Fruit fly (Drosophila melanogaster) whole organism, adult: ENCODE data around the gene CG1529.

Experiments used
- CG11617 ChIP-seq: fragments of 200-800 bp; sonication (Bioruptor generic); optimal IDR thresholded peaks from 2 replicates; lab custom pipeline; 2017; ENCODE audit warnings: mild to moderate bottlenecking, missing biosample characterization, missing genetic modification reagents, missing genetic modification characterization
- CG12768 ChIP-seq: fragments of 200-800 bp; sonication (Bioruptor generic); optimal IDR thresholded peaks from 2 replicates; lab custom pipeline; 2017; ENCODE audit warnings: missing biosample characterization, missing genetic modification characterization, mild to moderate bottlenecking, moderate library complexity, missing genetic modification reagents
- CG14711 ChIP-seq: fragments of 200-800 bp; sonication (Bioruptor generic); optimal IDR thresholded peaks from 2 replicates; lab custom pipeline; 2018; ENCODE audit warnings: missing biosample characterization, mild to moderate bottlenecking, missing genetic modification characterization, moderate library complexity
- CG1620 ChIP-seq: fragments of 200-800 bp; sonication (Bioruptor generic); optimal IDR thresholded peaks from 2 replicates; lab custom pipeline; 2016; ENCODE audit warnings: missing biosample characterization, missing genetic modification characterization
- CG33017 ChIP-seq: fragments of 200-800 bp; sonication (Bioruptor generic); optimal IDR thresholded peaks from 2 replicates; lab custom pipeline; 2018; ENCODE audit warnings: missing biosample characterization, mild to moderate bottlenecking, missing genetic modification characterization, moderate library complexity
- CG5204 ChIP-seq: fragments of 200-800 bp; sonication (Bioruptor generic); optimal IDR thresholded peaks from 2 replicates; lab custom pipeline; 2016; ENCODE audit warnings: missing biosample characterization, missing genetic modification characterization
- CG7045 ChIP-seq: fragments of 200-800 bp; sonication (Bioruptor generic); optimal IDR thresholded peaks from 2 replicates; lab custom pipeline; 2017; ENCODE audit warnings: missing biosample characterization, mild to moderate bottlenecking, missing genetic modification characterization
- CG7101 ChIP-seq: fragments of 200-800 bp; sonication (Bioruptor generic); optimal IDR thresholded peaks from 2 replicates; lab custom pipeline; 2018; ENCODE audit warnings: missing biosample characterization, mild to moderate bottlenecking, missing genetic modification characterization, moderate library complexity
- Clk ChIP-seq: fragments of 200-800 bp; sonication (Bioruptor generic); optimal IDR thresholded peaks from 2 replicates; lab custom pipeline; 2017; ENCODE audit warnings: missing biosample characterization, missing genetic modification characterization
- Crg-1 ChIP-seq: fragments of 200-800 bp; sonication (Bioruptor generic); optimal IDR thresholded peaks from 2 replicates; lab custom pipeline; 2016; ENCODE audit warnings: missing biosample characterization, missing genetic modification characterization
- Hr96 ChIP-seq: fragments of 200-800 bp; sonication (Bioruptor generic); optimal IDR thresholded peaks from 2 replicates; lab custom pipeline; 2016; ENCODE audit warnings: missing biosample characterization, missing genetic modification characterization
- Mnt ChIP-seq: fragments of 200-800 bp; sonication (Bioruptor generic); optimal IDR thresholded peaks from 2 replicates; lab custom pipeline; 2016; ENCODE audit warnings: missing biosample characterization, mild to moderate bottlenecking, missing genetic modification characterization
- bab1 ChIP-seq: fragments of 200-800 bp; sonication (Bioruptor generic); optimal IDR thresholded peaks from 3 replicates; lab custom pipeline; 2019; ENCODE audit warnings: missing biosample characterization, mild to moderate bottlenecking, missing genetic modification characterization, moderate library complexity
- cic ChIP-seq: fragments of 200-800 bp; sonication (Bioruptor generic); optimal IDR thresholded peaks from 2 replicates; lab custom pipeline; 2017; ENCODE audit warnings: missing biosample characterization, mild to moderate bottlenecking, missing genetic modification characterization, moderate library complexity
- cnc ChIP-seq, 2 experiments: fragments of >200 bp; optimal IDR thresholded peaks; 2 replicates each; lab custom pipeline; 2017
- kay ChIP-seq: fragments of 200-800 bp; sonication (Bioruptor generic); peaks from one replicate; lab custom pipeline; 2016; ENCODE audit warnings: missing biosample characterization, missing genetic modification characterization, borderline replicate concordance
- ovo ChIP-seq: fragments of 200-800 bp; sonication (Bioruptor generic); optimal IDR thresholded peaks from 2 replicates; lab custom pipeline; 2016; ENCODE audit warnings: missing biosample characterization, missing genetic modification characterization
- pad ChIP-seq: fragments of 200-800 bp; sonication (Bioruptor generic); optimal IDR thresholded peaks from 3 replicates; lab custom pipeline; 2017; ENCODE audit warnings: missing biosample characterization, missing genetic modification characterization, mild to moderate bottlenecking, moderate library complexity, missing genetic modification reagents
- tj ChIP-seq: fragments of 200-800 bp; sonication (Bioruptor generic); optimal IDR thresholded peaks from 3 replicates; lab custom pipeline; 2017; ENCODE audit warnings: missing biosample characterization, mild to moderate bottlenecking, missing genetic modification characterization, moderate library complexity
- toe ChIP-seq: fragments of 200-800 bp; sonication (Bioruptor generic); optimal IDR thresholded peaks from 2 replicates; lab custom pipeline; 2016; ENCODE audit warnings: missing biosample characterization, missing genetic modification characterization

Gene CG1529

DNA sequence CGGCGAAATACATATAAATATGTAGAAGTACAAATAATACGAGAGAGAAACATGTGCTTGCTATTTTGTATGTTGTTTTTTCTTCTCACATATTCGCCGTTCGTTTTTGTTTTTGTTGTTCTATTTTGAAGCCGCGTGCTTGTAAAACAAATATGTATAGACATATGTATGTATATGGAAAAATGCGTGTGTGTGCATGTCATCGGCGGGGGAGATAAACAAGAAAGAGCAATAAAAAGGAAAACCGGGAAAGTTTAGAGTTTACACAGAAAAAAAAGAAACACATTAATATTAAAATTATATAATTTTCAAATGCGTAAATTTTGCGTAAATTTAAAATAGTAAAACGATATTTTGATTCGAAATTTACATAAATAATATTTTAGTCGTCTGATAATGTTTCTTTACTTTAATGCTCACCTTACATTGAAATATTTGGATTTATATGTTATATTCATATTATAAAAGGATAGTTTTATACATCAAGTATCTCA lies 13.7 kb upstream of the CG1529 start:
- TF ChIP-seq bab1 (GFP tag; lab: Kevin White, UChicago) (no peak), CG33017 (tag; lab: Kevin White, UChicago) (no peak), Clk (no peak), pad (GFP tag; lab: Kevin White, UChicago) (no peak), CG14711 (tag; lab: Kevin White, UChicago) (peak; percentile 26), kay (GFP tag; lab: Kevin White, UChicago) (no peak), cnc (optimal IDR thresholded peaks at IDR 0.05; lab: Kevin White, UChicago) (no peak), ovo (GFP tag; lab: Kevin White, UChicago) (no peak)

DNA sequence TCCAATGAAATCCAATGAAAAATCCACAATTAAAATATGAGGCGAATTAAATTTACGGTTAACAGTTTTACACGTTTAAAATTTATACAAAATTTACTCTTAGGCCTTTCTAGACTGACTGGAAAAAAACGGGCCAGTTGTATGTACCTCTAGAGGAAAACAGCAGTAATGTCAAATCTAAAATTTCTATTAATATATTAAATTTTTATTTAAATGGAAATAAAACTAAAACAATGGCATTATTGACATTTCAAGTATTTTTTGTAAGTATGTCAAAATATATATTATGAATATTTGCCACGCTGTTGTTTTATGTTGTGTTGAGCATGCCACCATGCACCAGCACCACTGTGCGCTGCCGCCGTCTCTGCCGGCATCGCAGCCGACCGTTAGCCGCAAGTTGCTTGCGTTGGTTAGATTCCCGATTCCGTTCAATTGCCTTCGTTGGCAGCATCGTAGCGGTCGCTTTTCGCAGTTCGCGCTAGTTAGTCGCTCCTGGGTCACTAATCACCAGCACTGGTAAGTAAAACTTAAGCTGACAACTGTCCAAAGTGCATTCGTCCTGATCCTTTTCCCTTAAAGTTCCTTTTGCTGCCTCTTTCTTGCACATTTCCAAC lies 13.2 kb upstream of the CG1529 start, which contains the start of gene Cbs:
Gene Cbs, plus strand, starts transcription at position 308 of the 617 bp plus-strand sequence.
- peak; percentile 94 for TF ChIP-seq ovo (GFP tag; lab: Kevin White, UChicago)
- peak; percentile 65 for TF ChIP-seq Mnt
- TF ChIP-seq Crg-1 (GFP tag; lab: Kevin White, UChicago): peak; percentile 25
- peak; percentile 35 for TF ChIP-seq pad (GFP tag; lab: Kevin White, UChicago)
- TF ChIP-seq bab1 (GFP tag; lab: Kevin White, UChicago): peak; percentile 33
- no peak for TF ChIP-seq Clk
- peak; percentile 73 for TF ChIP-seq CG11617 (GFP tag; lab: Kevin White, UChicago)
- no peak for TF ChIP-seq Hr96 (GFP tag; lab: Kevin White, UChicago)
- TF ChIP-seq cic: peak; percentile 36
- TF ChIP-seq cnc (optimal IDR thresholded peaks at IDR 0.05; lab: Kevin White, UChicago): no peak
- TF ChIP-seq toe (GFP tag; lab: Kevin White, UChicago): peak; percentile 34
- no peak for TF ChIP-seq CG5204 (GFP tag; lab: Kevin White, UChicago)
- no peak for TF ChIP-seq CG12768 (GFP tag; lab: Kevin White, UChicago)
- TF ChIP-seq kay (GFP tag; lab: Kevin White, UChicago): peak; percentile 58
- TF ChIP-seq CG1620 (GFP tag; lab: Kevin White, UChicago): peak; percentile 17
- TF ChIP-seq CG33017 (tag; lab: Kevin White, UChicago): peak; percentile 51
- TF ChIP-seq CG14711 (tag; lab: Kevin White, UChicago): peak; percentile 25
- peak; percentile 61 for TF ChIP-seq CG7045 (GFP tag; lab: Kevin White, UChicago)
- peak; percentile 17 for TF ChIP-seq CG7101 (tag; lab: Kevin White, UChicago)
- TF ChIP-seq tj (GFP tag; lab: Kevin White, UChicago): peak; percentile 36

DNA sequence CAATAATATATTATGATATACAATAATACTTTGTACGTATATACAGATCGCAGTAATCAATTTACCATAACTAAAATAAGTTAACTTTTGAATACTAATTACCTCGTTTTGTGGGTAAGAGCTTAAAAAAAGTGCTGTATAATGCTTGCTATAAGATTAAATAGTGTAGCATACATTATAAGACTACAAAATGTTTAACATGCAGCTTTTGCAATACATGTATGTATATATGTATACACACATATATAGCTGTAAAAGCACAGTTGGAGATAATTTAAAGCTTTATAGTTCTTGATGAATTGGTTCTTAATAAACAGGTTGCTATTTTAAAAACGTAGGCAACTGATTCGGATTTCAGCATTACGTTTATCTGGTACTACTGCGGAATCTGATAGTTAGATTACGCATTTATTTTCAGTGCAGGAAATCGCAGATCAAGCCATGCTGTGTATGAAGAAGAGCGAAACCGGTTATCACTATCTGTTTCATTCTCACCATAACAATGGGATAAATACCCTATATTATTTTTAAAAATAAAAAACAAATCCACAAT lies 12.6 kb upstream of the CG1529 start:
- TF ChIP-seq pad (GFP tag; lab: Kevin White, UChicago) (no peak), cnc (optimal IDR thresholded peaks at IDR 0.05; lab: Kevin White, UChicago) (peak in 1 of 2 experiments; percentile 76)

DNA sequence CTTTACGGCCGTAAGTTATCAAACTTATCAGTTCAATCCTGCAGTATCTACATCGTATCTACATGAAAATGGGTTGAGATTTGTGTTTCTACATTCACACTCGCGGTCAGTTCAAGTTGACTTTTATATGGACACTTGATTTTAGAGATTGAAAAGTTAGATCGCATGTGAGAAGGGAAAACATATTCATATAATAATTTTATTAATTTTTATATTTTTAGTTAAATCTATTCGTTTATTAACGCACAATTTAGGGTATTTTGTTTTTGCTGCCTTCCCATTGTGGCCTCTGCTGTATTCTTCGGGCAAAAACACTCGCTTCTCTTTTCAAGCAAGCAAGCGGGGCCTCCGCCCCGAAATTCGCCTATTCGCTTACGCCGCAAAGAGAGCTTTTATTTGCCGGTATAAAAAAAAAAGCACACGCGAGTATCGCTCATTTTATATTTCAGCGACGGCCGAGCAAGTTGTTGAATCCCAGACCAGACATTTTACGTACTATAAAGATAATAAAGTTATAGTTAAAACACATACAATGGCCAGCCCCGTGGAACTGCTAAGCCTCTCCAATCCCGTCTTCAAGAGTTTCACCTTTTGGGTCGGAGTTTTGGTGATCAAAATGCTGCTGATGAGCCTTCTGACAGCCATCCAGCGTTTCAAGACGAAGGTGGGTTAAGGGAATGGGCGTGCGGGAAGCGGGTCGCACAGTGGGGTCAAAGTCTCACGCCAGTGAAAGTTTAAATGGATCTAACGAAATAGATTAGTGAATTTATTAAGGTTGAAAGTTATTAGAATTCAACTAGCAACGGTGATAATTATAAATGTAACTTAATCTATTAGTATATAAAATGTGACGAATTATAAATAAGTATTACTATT lies 11.1 kb upstream of the CG1529 start:
- TF ChIP-seq CG7045 (GFP tag; lab: Kevin White, UChicago) (peak; percentile 79), CG12768 (GFP tag; lab: Kevin White, UChicago) (peak; percentile 66), cic (peak; percentile 49), pad (GFP tag; lab: Kevin White, UChicago) (peak; percentile 70), cnc (optimal IDR thresholded peaks at IDR 0.05; lab: Kevin White, UChicago) (no peak), bab1 (GFP tag; lab: Kevin White, UChicago) (peak; percentile 85), CG33017 (tag; lab: Kevin White, UChicago) (peak; percentile 82), CG14711 (tag; lab: Kevin White, UChicago) (peak; percentile 85), ovo (GFP tag; lab: Kevin White, UChicago) (peak; percentile 59), CG11617 (GFP tag; lab: Kevin White, UChicago) (peak; percentile 83), Mnt (peak; percentile 71), tj (GFP tag; lab: Kevin White, UChicago) (peak; percentile 84), toe (GFP tag; lab: Kevin White, UChicago) (peak; percentile 35), Clk (peak; percentile 39), CG5204 (GFP tag; lab: Kevin White, UChicago) (peak; percentile 26), Hr96 (GFP tag; lab: Kevin White, UChicago) (peak; percentile 53), kay (GFP tag; lab: Kevin White, UChicago) (peak; percentile 78), CG7101 (tag; lab: Kevin White, UChicago) (peak; percentile 92), CG1620 (GFP tag; lab: Kevin White, UChicago) (peak; percentile 46), Crg-1 (GFP tag; lab: Kevin White, UChicago) (no peak)

DNA sequence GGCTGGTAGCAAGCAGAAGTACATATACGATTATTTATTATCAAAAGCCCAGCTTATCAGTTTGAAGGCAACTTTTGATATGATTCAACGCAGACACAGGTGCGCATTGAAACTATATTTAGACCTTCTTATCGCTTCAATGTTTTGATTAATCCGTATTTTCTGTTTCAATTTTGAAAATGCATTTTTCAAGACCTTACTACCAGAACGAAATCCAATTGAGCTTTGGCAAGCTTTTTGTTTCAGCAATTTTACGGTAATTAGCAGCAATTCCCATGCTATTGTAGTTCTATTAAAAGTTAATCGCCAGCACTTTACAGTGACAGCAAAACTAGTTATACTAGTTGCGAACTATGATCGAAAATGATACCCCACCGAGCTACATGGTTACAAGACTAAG lies 10.1 kb upstream of the CG1529 start, which contains the start of gene Mgstl:
Gene Mgstl, plus strand, starts transcription at position 301 of the 400 bp plus-strand sequence.
- TF ChIP-seq cic (no peak), kay (GFP tag; lab: Kevin White, UChicago) (peak; percentile 87), Clk (no peak), CG5204 (GFP tag; lab: Kevin White, UChicago) (peak; percentile 34), pad (GFP tag; lab: Kevin White, UChicago) (no peak), bab1 (GFP tag; lab: Kevin White, UChicago) (no peak)
